Worm (Caenorhabditis elegans): ENCODE results near the gene B0334.4.
A peak's percentile ranks its signal among the peaks of the same experiment; 100 is the strongest.

Gene B0334.4

ce11 chrII:11453025-11453424, 42.5 kb upstream of the B0334.4 start, which contains the start of gene rsp-1:
rsp-1 (plus strand) TSS chrII:11453362.
- TF ChIP-seq let-607 (tag; optimal IDR thresholded peaks at IDR 0.05): peak; percentile 54 to 73
- TF ChIP-seq die-1 (tag; optimal IDR thresholded peaks at IDR 0.05): peak; percentile 11
- peak; percentile 46 for TF ChIP-seq xnd-1 (tag; optimal IDR thresholded peaks at IDR 0.05)
- no peak for TF ChIP-seq pha-4 (tag; optimal IDR thresholded peaks at IDR 0.05)
- no peak for TF ChIP-seq akir-1 (GFP tag; optimal IDR thresholded peaks at IDR 0.05)
- TF ChIP-seq F39B2.1 (GFP tag; IDR thresholded peaks at IDR 0.05): no peak
- TF ChIP-seq madf-3 (GFP tag; IDR thresholded peaks at IDR 0.05): peak; percentile 100
- peak; percentile 74 for TF ChIP-seq zfh-2 (GFP tag; conservative IDR thresholded peaks at IDR 0.05)
- TF ChIP-seq athp-1 (tag; optimal IDR thresholded peaks at IDR 0.05): peak; percentile 82
- TF ChIP-seq rcor-1 (GFP tag; IDR thresholded peaks at IDR 0.05): peak; percentile 88
- TF ChIP-seq K11D2.4 (GFP tag; IDR thresholded peaks at IDR 0.05): peak; percentile 88
- peak; percentile 56 for TF ChIP-seq dpl-1 (GFP tag; optimal IDR thresholded peaks at IDR 0.05)
- peak; percentile 79 for TF ChIP-seq lsl-1 (GFP tag; optimal IDR thresholded peaks at IDR 0.05)
- TF ChIP-seq ceh-91 (GFP tag; IDR thresholded peaks at IDR 0.05): peak; percentile 73
- peak; percentile 53 for TF ChIP-seq F49E8.2 (tag; optimal IDR thresholded peaks at IDR 0.05; ENCODE audit: insufficient read depth)
- peak; percentile 94 for TF ChIP-seq ekl-4 (GFP tag; IDR thresholded peaks at IDR 0.05)
- TF ChIP-seq unc-130 (GFP tag; optimal IDR thresholded peaks at IDR 0.05): no peak
- TF ChIP-seq Y53G8AR.9 (GFP tag; conservative IDR thresholded peaks at IDR 0.05): peak; percentile 93
- TF ChIP-seq K12H6.12 (tag; optimal IDR thresholded peaks at IDR 0.05): peak; percentile 80
- peak; percentile 85 for TF ChIP-seq F23B12.7 (tag; optimal IDR thresholded peaks at IDR 0.05; ENCODE audit: insufficient read depth)
- peak; percentile 99 for TF ChIP-seq ztf-18 (tag; optimal IDR thresholded peaks at IDR 0.05)
- TF ChIP-seq Y67H2A.10 (GFP tag; conservative IDR thresholded peaks at IDR 0.05): peak; percentile 81
- peak; percentile 77 for TF ChIP-seq D2030.7 (GFP tag; IDR thresholded peaks at IDR 0.05)
- peak; percentile 21 for TF ChIP-seq somi-1 (GFP tag; optimal IDR thresholded peaks at IDR 0.05)
- peak; percentile 80 for TF ChIP-seq ZK185.1 (tag; optimal IDR thresholded peaks at IDR 0.05; ENCODE audit: poor library complexity, severe bottlenecking)
- TF ChIP-seq ztf-6 (GFP tag; IDR thresholded peaks at IDR 0.05): 0 out of 2 replicates have a peak, but pooled peaks have one; percentile 26
- peak; percentile 16 for TF ChIP-seq F52B5.7 (tag; optimal IDR thresholded peaks at IDR 0.05)
- TF ChIP-seq ztf-28 (GFP tag; IDR thresholded peaks at IDR 0.05): 0 out of 2 replicates have a peak, but pooled peaks have one; percentile 49
- TF ChIP-seq ets-4 (GFP tag; optimal IDR thresholded peaks at IDR 0.05): peak; percentile 40
- no peak for TF ChIP-seq ceh-40 (GFP tag; IDR thresholded peaks at IDR 0.05)
- no peak for TF ChIP-seq F55B11.4 (tag; optimal IDR thresholded peaks at IDR 0.05; ENCODE audit: borderline replicate concordance, insufficient read depth)
- peak; percentile 69 for TF ChIP-seq repo-1 (tag; optimal IDR thresholded peaks at IDR 0.05)
- TF ChIP-seq pbrm-1 (GFP tag; IDR thresholded peaks at IDR 0.05): peak; percentile 91
- TF ChIP-seq T26A5.8 (tag; optimal IDR thresholded peaks at IDR 0.05): no peak
- no peak for TF ChIP-seq mel-28 (tag; optimal IDR thresholded peaks at IDR 0.05; ENCODE audit: borderline replicate concordance)
- peak; percentile 12; the same call in 1 of the 2 replicates for TF ChIP-seq hsf-1 (GFP tag; IDR thresholded peaks at IDR 0.05)
- TF ChIP-seq lin-35 (GFP tag; optimal IDR thresholded peaks at IDR 0.05): peak in 2 of 3 experiments; percentile 74 to 93
- TF ChIP-seq T07F8.4 (tag; optimal IDR thresholded peaks at IDR 0.05): no peak
- TF ChIP-seq tbp1 (GFP tag; optimal IDR thresholded peaks at IDR 0.05): peak; percentile 72
- TF ChIP-seq zim-3 (tag; optimal IDR thresholded peaks at IDR 0.05): no peak
- TF ChIP-seq egl-44 (GFP tag; IDR thresholded peaks at IDR 0.05): 0 out of 2 replicates have a peak, but pooled peaks have one; percentile 29
- peak; percentile 4 for TF ChIP-seq sptf-2 (GFP tag; optimal IDR thresholded peaks at IDR 0.05)
- peak; percentile 76 for TF ChIP-seq F33H1.4 (GFP tag; IDR thresholded peaks at IDR 0.05)
- no peak for TF ChIP-seq hlh-26 (GFP tag; conservative IDR thresholded peaks at IDR 0.05)
- peak; percentile 67; the same call in 1 of the 2 replicates for TF ChIP-seq B0019.2 (GFP tag; conservative IDR thresholded peaks at IDR 0.05)
- TF ChIP-seq tlf-1 (GFP tag; optimal IDR thresholded peaks at IDR 0.05): peak; percentile 87
- 0 out of 2 replicates have a peak, but pooled peaks have one; percentile 48 for TF ChIP-seq lag-1 (GFP tag; IDR thresholded peaks at IDR 0.05)
